Worm (Caenorhabditis elegans) whole organism, early embryonic: ENCODE results near the gene F32E10.5.

ENCODE experiments used
- B0310.2 ChIP-seq: sonication (generic microtip); optimal IDR thresholded peaks from 2 replicates; lab custom pipeline; 2016; ENCODE audit warnings: mild to moderate bottlenecking, missing genetic modification characterization, missing compliant biosample characterization
- F13C5.2 ChIP-seq: sonication (generic microtip); optimal IDR thresholded peaks from 2 replicates; lab custom pipeline; 2017; ENCODE audit warnings: mild to moderate bottlenecking, missing genetic modification characterization, inconsistent platforms, missing compliant biosample characterization
- ama-1 ChIP-seq: fragments of 150-350 bp; optimal IDR thresholded peaks from 2 replicates; lab custom pipeline; 2014
- ceh-13 ChIP-seq: fragments of 200-800 bp; sonication (Bioruptor generic); optimal IDR thresholded peaks from 2 replicates; lab custom pipeline; 2018; ENCODE audit warnings: mild to moderate bottlenecking, missing genetic modification characterization, missing compliant biosample characterization
- ceh-36 ChIP-seq: sonication (generic microtip); optimal IDR thresholded peaks from 2 replicates; lab custom pipeline; 2016; ENCODE audit warnings: missing genetic modification characterization, inconsistent platforms, missing compliant biosample characterization
- ets-7 ChIP-seq: sonication (generic microtip); optimal IDR thresholded peaks from 2 replicates; lab custom pipeline; 2016; ENCODE audit warnings: missing genotype, missing genetic modification characterization, missing compliant biosample characterization
- hmbx-1 ChIP-seq: sonication (generic microtip); optimal IDR thresholded peaks from 2 replicates; lab custom pipeline; 2016; ENCODE audit warnings: mild to moderate bottlenecking, missing genetic modification characterization, missing compliant biosample characterization
- hmg-4 ChIP-seq: fragments of 200-800 bp; sonication (Bioruptor generic); optimal IDR thresholded peaks from 2 replicates; lab custom pipeline; 2018; ENCODE audit warnings: mild to moderate bottlenecking, missing genetic modification characterization, missing compliant biosample characterization
- pes-1 ChIP-seq: fragments of 200-800 bp; sonication (Bioruptor generic); IDR thresholded peaks from 2 replicates; pipeline ENCODE4 v1.3.6; 2022; ENCODE audit warnings: missing genetic modification reagents, missing genetic modification characterization, missing compliant biosample characterization
- scrt-1 ChIP-seq: fragments of 200-800 bp; sonication (Bioruptor generic); IDR thresholded peaks from 2 replicates; pipeline ENCODE4 v1.3.6; 2022; ENCODE audit warnings: missing genetic modification characterization, missing compliant biosample characterization
- sea-1 ChIP-seq: fragments of 200-800 bp; sonication (Bioruptor generic); conservative IDR thresholded peaks from 2 replicates; pipeline ENCODE4 v1.3.6; 2022; ENCODE audit warnings: missing genetic modification characterization, missing compliant biosample characterization
- tbx-11 ChIP-seq: fragments of 200-800 bp; sonication (Bioruptor generic); IDR thresholded peaks from 2 replicates; pipeline ENCODE4 v1.3.6; 2022; ENCODE audit warnings: missing genetic modification characterization, missing compliant biosample characterization
- tbx-37 ChIP-seq: fragments of 200-800 bp; sonication (Bioruptor generic); conservative IDR thresholded peaks from 2 replicates; pipeline ENCODE4 v1.3.6; 2022; ENCODE audit warnings: missing genetic modification reagents, missing genetic modification characterization, missing compliant biosample characterization
- tra-4 ChIP-seq: sonication (generic microtip); optimal IDR thresholded peaks from 2 replicates; lab custom pipeline; 2017; ENCODE audit warnings: missing genetic modification characterization, missing compliant biosample characterization

DNA sequence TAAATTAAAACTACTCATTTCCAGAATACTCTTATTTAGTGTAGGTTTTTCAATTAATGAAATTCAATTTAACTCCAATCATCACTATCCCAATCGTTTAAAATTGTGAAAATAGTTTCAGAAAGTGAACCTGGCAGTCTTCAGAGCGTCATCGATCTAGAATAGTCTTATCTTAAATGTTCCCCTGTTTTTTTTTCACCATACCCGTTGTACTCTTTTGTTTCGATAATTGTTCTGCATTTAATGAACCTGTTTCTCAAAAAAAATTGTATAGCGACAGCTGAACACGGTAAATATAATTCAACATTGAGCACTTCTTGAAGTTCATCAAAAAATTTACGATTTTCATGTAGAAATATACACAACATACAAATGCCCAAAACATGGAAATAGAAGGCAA lies 26.9 kb downstream of the F32E10.5 start:
- TF ChIP-seq hmbx-1 (tag; lab: Kevin White, UChicago) (no peak), ceh-36 (tag; lab: Kevin White, UChicago) (no peak), pes-1 (GFP tag; lab: Robert Waterston, UW) (no peak), ama-1 (no peak), tbx-11 (GFP tag; lab: Robert Waterston, UW) (no peak), ets-7 (no peak), F13C5.2 (tag; lab: Kevin White, UChicago) (no peak), sea-1 (GFP tag; lab: Robert Waterston, UW) (no peak), tra-4 (tag; lab: Kevin White, UChicago) (no peak), B0310.2 (tag; lab: Kevin White, UChicago) (no peak), scrt-1 (no peak), tbx-37 (GFP tag; lab: Robert Waterston, UW) (no peak), hmg-4 (GFP tag; lab: Kevin White, UChicago) (no peak), ceh-13 (GFP tag; lab: Kevin White, UChicago) (no peak)
